Fruit fly (Drosophila melanogaster): Measurements from ENCODE around the gene CG7465.

dm6 chr3L:4508926-4509457 lies 28.9 kb downstream of the CG7465 start:
- TF ChIP-seq h (optimal IDR thresholded peaks at IDR 0.05) (no peak), Sin3A (optimal IDR thresholded peaks at IDR 0.05) (no peak), psq (optimal IDR thresholded peaks at IDR 0.05) (no peak), Myc (optimal IDR thresholded peaks at IDR 0.05) (no peak)

All from Kc167 (cell line).